Fruit fly (Drosophila melanogaster): Measurements from ENCODE around the gene CG14154.
A peak's percentile ranks its signal among the peaks of the same experiment; 100 is the strongest.

- no peak for TF ChIP-seq CG17806 (tag; optimal IDR thresholded peaks at IDR 0.05)
- no peak for TF ChIP-seq Snoo (tag; optimal IDR thresholded peaks at IDR 0.05)
- TF ChIP-seq Pif1B (GFP tag; optimal IDR thresholded peaks at IDR 0.05): no peak
- 0 out of 3 replicates have a peak, but pooled peaks have one; percentile 54 for TF ChIP-seq CG4496 (GFP tag; IDR thresholded peaks at IDR 0.05)
- no peak for TF ChIP-seq CG8159 (tag; optimal IDR thresholded peaks at IDR 0.05)
- no peak for TF ChIP-seq fd96Ca (GFP tag; IDR thresholded peaks at IDR 0.05)
- no peak for TF ChIP-seq CG34367 (tag; optimal IDR thresholded peaks at IDR 0.05)
- TF ChIP-seq CG14655 (GFP tag; optimal IDR thresholded peaks at IDR 0.05): no peak
- no peak for TF ChIP-seq CG9948 (tag; optimal IDR thresholded peaks at IDR 0.05)
- no peak; the same call in 1 of the 2 replicates for TF ChIP-seq Ets98B (GFP tag; IDR thresholded peaks at IDR 0.05)
- TF ChIP-seq CG10348 (GFP tag; IDR thresholded peaks at IDR 0.05): no peak
Observed at dm6 chr3L:10645965-10646364, 4.3 kb downstream of the CG14154 start.

Measured in whole organism, pupa.